Worm (Caenorhabditis elegans) whole organism, midembryonic: ENCODE measurements around the gene sca-1.

ENCODE experiments used
- cog-1 ChIP-seq: sonication (generic microtip); optimal IDR thresholded peaks from 2 replicates; lab custom pipeline; 2016; ENCODE audit warnings: missing genetic modification characterization, missing compliant biosample characterization
- flt-1 ChIP-seq: fragments of 200-800 bp; sonication (Bioruptor generic); IDR thresholded peaks from 2 replicates; pipeline ENCODE4 v1.3.6; 2022; ENCODE audit warnings: missing genetic modification characterization, missing compliant biosample characterization
- klf-2 ChIP-seq: fragments of 200-800 bp; sonication (Bioruptor generic); conservative IDR thresholded peaks from 2 replicates; pipeline ENCODE4 v1.3.6; 2022; ENCODE audit warnings: missing genetic modification reagents, missing genetic modification characterization, missing compliant biosample characterization
- ref-1 ChIP-seq: fragments of 200-800 bp; sonication (Bioruptor generic); conservative IDR thresholded peaks from 2 replicates; pipeline ENCODE4 v1.3.6; 2022; ENCODE audit warnings: missing genetic modification reagents, missing genetic modification characterization, missing compliant biosample characterization
- ztf-23 ChIP-seq: fragments of 200-800 bp; sonication (Bioruptor generic); IDR thresholded peaks from 2 replicates; pipeline ENCODE4 v1.3.6; 2022; ENCODE audit warnings: missing genetic modification reagents, missing genetic modification characterization, missing compliant biosample characterization
- ztf-29 ChIP-seq: fragments of 200-800 bp; sonication (Bioruptor generic); IDR thresholded peaks from 2 replicates; pipeline ENCODE4 v1.3.6; 2022; ENCODE audit warnings: missing genetic modification reagents, missing genetic modification characterization, missing compliant biosample characterization

DNA sequence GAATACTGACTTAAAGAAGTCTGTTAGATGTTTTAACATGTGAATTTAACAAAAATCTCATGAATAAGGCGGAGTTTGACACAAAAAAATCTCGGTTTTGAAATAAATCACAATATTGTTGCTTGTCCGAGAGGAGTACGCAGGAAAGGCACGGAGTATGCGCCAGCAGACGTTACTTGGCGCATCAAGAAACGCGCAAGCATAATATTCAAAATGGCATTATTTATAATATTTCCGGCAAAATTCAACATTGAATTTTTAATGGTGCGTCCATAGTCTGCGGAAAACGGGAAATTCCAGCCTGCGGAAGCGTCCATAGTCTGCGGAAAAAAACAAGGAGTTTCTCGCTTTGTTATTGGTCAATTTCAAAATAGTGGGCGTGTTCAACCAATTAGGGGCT is 28.2 kb upstream of the sca-1 start, which contains the start of gene pde-12:
- no peak for TF ChIP-seq flt-1
- no peak for TF ChIP-seq ref-1 (GFP tag; lab: Robert Waterston, UW)
- no peak for TF ChIP-seq ztf-29 (GFP tag; lab: Robert Waterston, UW)
- TF ChIP-seq ztf-23 (GFP tag; lab: Robert Waterston, UW): peak; percentile 35; the same call in 1 of the 2 replicates
- TF ChIP-seq cog-1 (tag; lab: Kevin White, UChicago): no peak
- TF ChIP-seq klf-2: no peak
